Worm (Caenorhabditis elegans): ENCODE data around the gene K02F3.12.

DNA sequence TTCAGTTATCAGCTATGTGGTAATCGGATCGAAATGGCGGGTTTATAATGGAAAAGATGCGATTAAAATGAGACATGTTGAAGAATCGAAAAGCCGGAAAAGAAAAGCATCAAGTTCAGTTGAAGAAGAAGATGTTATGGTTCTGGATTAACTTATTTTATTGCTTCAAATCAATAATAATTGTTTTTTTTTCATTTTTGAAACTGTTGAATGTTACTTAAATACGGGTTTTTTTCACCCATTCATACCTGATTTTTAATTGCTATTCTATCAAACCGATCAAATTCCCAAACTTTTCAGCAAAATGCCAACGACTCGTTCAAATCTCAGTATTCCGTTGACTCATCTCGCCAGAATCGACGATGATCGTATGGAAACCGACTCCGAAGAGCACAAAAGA lies 3.5 kb downstream of the K02F3.12 start, which contains the start of gene exos-4.2:
- TF ChIP-seq sea-2 (GFP tag; IDR thresholded peaks at IDR 0.05) (no peak), dpl-1 (GFP tag; optimal IDR thresholded peaks at IDR 0.05) (no peak), ceh-91 (GFP tag; IDR thresholded peaks at IDR 0.05) (no peak), nfya-1 (tag; optimal IDR thresholded peaks at IDR 0.05; ENCODE audit: borderline replicate concordance, insufficient read depth) (no peak), tbx-9 (tag; optimal IDR thresholded peaks at IDR 0.05; ENCODE audit: borderline replicate concordance) (no peak), ztf-3 (GFP tag; optimal IDR thresholded peaks at IDR 0.05) (no peak), gei-17 (GFP tag; optimal IDR thresholded peaks at IDR 0.05) (no peak)

All from whole organism, young adult.